Fruit fly (Drosophila melanogaster) whole organism, embryonic: ENCODE results near the gene pav.
A peak's percentile ranks its signal among the peaks of the same experiment; 100 is the strongest.

Source experiments
- Atf6 ChIP-seq: fragments of 200-800 bp; sonication (Bioruptor generic); IDR thresholded peaks from 2 replicates; pipeline ENCODE4 v1.3.6; 2022; ENCODE audit warnings: missing biosample characterization, missing genetic modification characterization
- CG10147 ChIP-seq: fragments of 200-800 bp; sonication (Bioruptor generic); optimal IDR thresholded peaks from 2 replicates; lab custom pipeline; 2019; ENCODE audit warnings: missing biosample characterization, mild to moderate bottlenecking, missing genetic modification characterization, moderate library complexity
- CG1024 ChIP-seq: fragments of 200-800 bp; sonication (Bioruptor generic); IDR thresholded peaks from 2 replicates; pipeline ENCODE4 v1.3.6; 2022; ENCODE audit warnings: missing biosample characterization, missing genetic modification characterization
- CG11560 ChIP-seq: fragments of 200-800 bp; sonication (Bioruptor generic); IDR thresholded peaks from 3 replicates; pipeline ENCODE4 v1.3.6; 2022; ENCODE audit warnings: missing biosample characterization, missing genetic modification characterization
- CG12659 ChIP-seq: fragments of 200-800 bp; sonication (Bioruptor generic); optimal IDR thresholded peaks from 3 replicates; lab custom pipeline; 2017; ENCODE audit warnings: mild to moderate bottlenecking, missing biosample characterization, missing genetic modification reagents, missing genetic modification characterization
- CG13894 ChIP-seq: fragments of 200-800 bp; sonication (Bioruptor generic); optimal IDR thresholded peaks from 3 replicates; lab custom pipeline; 2018; ENCODE audit warnings: missing biosample characterization, mild to moderate bottlenecking, missing genetic modification characterization, moderate library complexity
- CG14710 ChIP-seq: fragments of 200-800 bp; sonication (Bioruptor generic); optimal IDR thresholded peaks from 3 replicates; lab custom pipeline; 2019; ENCODE audit warnings: missing biosample characterization, mild to moderate bottlenecking, missing genetic modification characterization, moderate library complexity
- CG14965 ChIP-seq: fragments of 200-800 bp; sonication (Bioruptor generic); optimal IDR thresholded peaks from 2 replicates; lab custom pipeline; 2016; ENCODE audit warnings: missing biosample characterization, missing genetic modification characterization, borderline replicate concordance
- CG15269 ChIP-seq: fragments of 200-800 bp; sonication (Bioruptor generic); optimal IDR thresholded peaks from 2 replicates; lab custom pipeline; 2018; ENCODE audit warnings: missing biosample characterization, mild to moderate bottlenecking, missing genetic modification characterization, moderate library complexity
- CG16863 ChIP-seq: fragments of 200-800 bp; sonication (Bioruptor generic); optimal IDR thresholded peaks from 3 replicates; lab custom pipeline; 2016; ENCODE audit warnings: missing biosample characterization, missing genetic modification characterization
- CG18011 ChIP-seq: fragments of 200-800 bp; sonication (Bioruptor generic); optimal IDR thresholded peaks from 2 replicates; lab custom pipeline; 2017; ENCODE audit warnings: missing biosample characterization, missing genetic modification characterization, mild to moderate bottlenecking, moderate library complexity, missing genotype
- CG34224 ChIP-seq: fragments of 200-800 bp; sonication (Bioruptor generic); IDR thresholded peaks from 3 replicates; pipeline ENCODE4 v1.3.6; 2022; ENCODE audit warnings: missing biosample characterization, missing genetic modification characterization; ENCODE audit not compliant: partially characterized antibody
- CG6272 ChIP-seq: fragments of 200-800 bp; sonication (Bioruptor generic); IDR thresholded peaks from 2 replicates; pipeline ENCODE4 v1.3.6; 2022; ENCODE audit warnings: missing biosample characterization, missing genetic modification characterization
- CG7271 ChIP-seq: fragments of 200-800 bp; sonication (Bioruptor generic); optimal IDR thresholded peaks from 2 replicates; lab custom pipeline; 2018; ENCODE audit warnings: missing biosample characterization, mild to moderate bottlenecking, missing genetic modification characterization, moderate library complexity
- CG7372 ChIP-seq: fragments of 200-800 bp; sonication (Bioruptor generic); IDR thresholded peaks from 2 replicates; pipeline ENCODE4 v1.3.6; 2022; ENCODE audit warnings: missing biosample characterization, missing genetic modification characterization
- D19A ChIP-seq: fragments of 200-800 bp; optimal IDR thresholded peaks from 3 replicates; lab custom pipeline; 2019; ENCODE audit warnings: missing biosample characterization, mild to moderate bottlenecking, missing genetic modification characterization, moderate library complexity
- Dbx ChIP-seq: fragments of 200-800 bp; sonication (Bioruptor generic); IDR thresholded peaks from 3 replicates; pipeline ENCODE4 v1.3.6; 2022; ENCODE audit warnings: missing biosample characterization, missing genetic modification characterization
- Dip3 ChIP-seq: fragments of 200-800 bp; sonication (Bioruptor generic); optimal IDR thresholded peaks from 3 replicates; lab custom pipeline; 2016; ENCODE audit warnings: missing biosample characterization, missing genetic modification characterization
- E2f2 ChIP-seq: fragments of 200-800 bp; sonication (Bioruptor generic); IDR thresholded peaks from 2 replicates; pipeline ENCODE4 v1.3.6; 2022; ENCODE audit warnings: missing biosample characterization, missing genetic modification characterization
- Fer3 ChIP-seq: fragments of 200-800 bp; sonication (Bioruptor generic); optimal IDR thresholded peaks from 2 replicates; lab custom pipeline; 2018; ENCODE audit warnings: missing biosample characterization, mild to moderate bottlenecking, missing genetic modification characterization, moderate library complexity
- Hsf ChIP-seq: fragments of 200-800 bp; sonication (Bioruptor generic); optimal IDR thresholded peaks from 3 replicates; lab custom pipeline; 2016; ENCODE audit warnings: missing biosample characterization, missing genetic modification characterization
- Myb ChIP-seq: fragments of 200-800 bp; sonication (Bioruptor generic); optimal IDR thresholded peaks from 2 replicates; lab custom pipeline; 2016; ENCODE audit warnings: missing biosample characterization, missing genetic modification characterization
- PHDP ChIP-seq: fragments of 200-800 bp; sonication (Bioruptor generic); optimal IDR thresholded peaks from 3 replicates; lab custom pipeline; 2018; ENCODE audit warnings: missing biosample characterization, mild to moderate bottlenecking, missing genetic modification characterization, moderate library complexity
- Side ChIP-seq: fragments of 200-800 bp; sonication (Bioruptor generic); optimal IDR thresholded peaks from 2 replicates; lab custom pipeline; 2016; ENCODE audit warnings: missing biosample characterization, missing genetic modification characterization
- Spps ChIP-seq: fragments of 200-800 bp; sonication (Bioruptor generic); optimal IDR thresholded peaks from 2 replicates; lab custom pipeline; 2018; ENCODE audit warnings: missing biosample characterization, mild to moderate bottlenecking, missing genetic modification characterization
- Ssrp ChIP-seq: fragments of 200-800 bp; sonication (Bioruptor generic); optimal IDR thresholded peaks from 2 replicates; lab custom pipeline; 2018; ENCODE audit warnings: missing biosample characterization, mild to moderate bottlenecking, missing genetic modification characterization, moderate library complexity
- Trl ChIP-seq, 3 experiments: fragments of >200 bp in 2 of 3; fragments of 200-800 bp in 1 of 3; sonication (Bioruptor generic) in 1 of 3; optimal IDR thresholded peaks; 2 replicates in 1 of 3; 3 replicates in 2 of 3; lab custom pipeline; 2016 to 2017; ENCODE audit warnings: missing biosample characterization in 1 of 3, missing genetic modification characterization in 1 of 3
- ab ChIP-seq: fragments of 200-800 bp; sonication (Bioruptor generic); optimal IDR thresholded peaks from 2 replicates; lab custom pipeline; 2016; ENCODE audit warnings: missing biosample characterization, missing genetic modification characterization
- ac ChIP-seq: fragments of 200-800 bp; sonication (Bioruptor generic); optimal IDR thresholded peaks from 3 replicates; lab custom pipeline; 2017; ENCODE audit warnings: missing biosample characterization, mild to moderate bottlenecking, missing genetic modification characterization
- al ChIP-seq: fragments of 200-800 bp; sonication (Bioruptor generic); IDR thresholded peaks from 2 replicates; pipeline ENCODE4 v1.3.6; 2022; ENCODE audit warnings: missing biosample characterization, missing genetic modification characterization
- chinmo ChIP-seq: fragments of 200-800 bp; sonication (Bioruptor generic); IDR thresholded peaks from 4 replicates; pipeline ENCODE4 v1.3.6; 2022; ENCODE audit warnings: missing biosample characterization, missing genetic modification characterization; ENCODE audit not compliant: partially characterized antibody
- dan ChIP-seq: fragments of 200-800 bp; sonication (Bioruptor generic); IDR thresholded peaks from 2 replicates; pipeline ENCODE4 v1.3.6; 2022; ENCODE audit warnings: missing biosample characterization, missing genetic modification characterization
- gcm ChIP-seq: fragments of 200-800 bp; sonication (Bioruptor generic); optimal IDR thresholded peaks from 2 replicates; lab custom pipeline; 2019; ENCODE audit warnings: missing biosample characterization, mild to moderate bottlenecking, missing genetic modification characterization, moderate library complexity
- gcm2 ChIP-seq: fragments of 200-800 bp; sonication (Bioruptor generic); optimal IDR thresholded peaks from 2 replicates; lab custom pipeline; 2016; ENCODE audit warnings: missing biosample characterization, missing genetic modification characterization
- hb ChIP-seq: fragments of 200-800 bp; sonication (Bioruptor generic); IDR thresholded peaks from 3 replicates; pipeline ENCODE4 v1.3.6; 2022; ENCODE audit warnings: missing biosample characterization, missing genetic modification characterization; ENCODE audit not compliant: partially characterized antibody
- knrl ChIP-seq: fragments of 200-800 bp; sonication (Bioruptor generic); IDR thresholded peaks from 3 replicates; pipeline ENCODE4 v1.3.6; 2022; ENCODE audit warnings: missing biosample characterization, missing genetic modification characterization; ENCODE audit not compliant: partially characterized antibody
- mld ChIP-seq: fragments of 200-800 bp; sonication (Bioruptor generic); IDR thresholded peaks from 3 replicates; pipeline ENCODE4 v1.3.6; 2022; ENCODE audit warnings: missing biosample characterization, missing genetic modification characterization; ENCODE audit not compliant: partially characterized antibody
- otp ChIP-seq: fragments of 200-800 bp; sonication (Bioruptor generic); IDR thresholded peaks from 3 replicates; pipeline ENCODE4, ENCODE4 v1.3.6; 2022; ENCODE audit warnings: missing biosample characterization, missing genetic modification characterization
- p53 ChIP-seq: fragments of 200-800 bp; sonication (Bioruptor generic); optimal IDR thresholded peaks from 2 replicates; lab custom pipeline; 2016; ENCODE audit warnings: missing biosample characterization, missing genetic modification characterization
- pan ChIP-seq, 4 experiments: fragments of >200 bp in 3 of 4; fragments of 200-800 bp in 1 of 4; sonication (Bioruptor generic) in 1 of 4; optimal IDR thresholded peaks in 3 of 4; IDR thresholded peaks in 1 of 4; 2 replicates each; pipeline versions ENCODE4 v1.3.6 to Lab custom; 2017 to 2022; ENCODE audit warnings: missing biosample characterization in 2 of 4, missing genetic modification characterization in 2 of 4, mixed read lengths in 1 of 4
- schlank ChIP-seq: fragments of 200-800 bp; sonication (Bioruptor generic); optimal IDR thresholded peaks from 2 replicates; lab custom pipeline; 2018; ENCODE audit warnings: missing biosample characterization, mild to moderate bottlenecking, missing genetic modification characterization
- sim ChIP-seq: fragments of 200-800 bp; sonication (Bioruptor generic); IDR thresholded peaks from 2 replicates; pipeline ENCODE4 v1.3.6; 2022; ENCODE audit warnings: missing biosample characterization, missing genetic modification characterization
- sna ChIP-seq: fragments of 200-800 bp; sonication (Bioruptor generic); IDR thresholded peaks from 2 replicates; pipeline ENCODE4 v1.3.6; 2022; ENCODE audit warnings: missing biosample characterization, missing genetic modification characterization; ENCODE audit not compliant: partially characterized antibody
- so ChIP-seq: fragments of 200-800 bp; sonication (Bioruptor generic); IDR thresholded peaks from 3 replicates; pipeline ENCODE4 v1.3.6; 2022; ENCODE audit warnings: missing biosample characterization, missing genetic modification characterization
- sr ChIP-seq: fragments of 200-800 bp; sonication (Bioruptor generic); IDR thresholded peaks from 3 replicates; pipeline ENCODE4 v1.3.6; 2022; ENCODE audit warnings: missing biosample characterization, missing genetic modification characterization
- tio ChIP-seq: fragments of 200-800 bp; sonication (Bioruptor generic); optimal IDR thresholded peaks from 2 replicates; lab custom pipeline; 2017; ENCODE audit warnings: missing biosample characterization, missing genetic modification characterization, inconsistent platforms
- tll ChIP-seq, 2 experiments: fragments of 200-800 bp in 1 of 2; fragments of >200 bp in 1 of 2; sonication (Bioruptor generic) in 1 of 2; optimal IDR thresholded peaks; 2 replicates each; lab custom pipeline; 2017 to 2019; ENCODE audit warnings: missing biosample characterization in 2 of 2, missing genetic modification characterization in 2 of 2, mild to moderate bottlenecking in 1 of 2, moderate library complexity in 1 of 2
- toy ChIP-seq: fragments of 200-800 bp; sonication (Bioruptor generic); IDR thresholded peaks from 2 replicates; pipeline ENCODE4 v1.3.6; 2022; ENCODE audit warnings: missing biosample characterization, missing genetic modification characterization
- ttk ChIP-seq: fragments of 200-800 bp; sonication (Bioruptor generic); IDR thresholded peaks from 2 replicates; pipeline ENCODE4 v2.1.2; 2022; ENCODE audit warnings: missing biosample characterization, missing genetic modification characterization
- vfl ChIP-seq: fragments of 200-800 bp; sonication (Bioruptor generic); optimal IDR thresholded peaks from 2 replicates; lab custom pipeline; 2016; ENCODE audit warnings: missing biosample characterization, missing genetic modification characterization

The pav gene

DNA sequence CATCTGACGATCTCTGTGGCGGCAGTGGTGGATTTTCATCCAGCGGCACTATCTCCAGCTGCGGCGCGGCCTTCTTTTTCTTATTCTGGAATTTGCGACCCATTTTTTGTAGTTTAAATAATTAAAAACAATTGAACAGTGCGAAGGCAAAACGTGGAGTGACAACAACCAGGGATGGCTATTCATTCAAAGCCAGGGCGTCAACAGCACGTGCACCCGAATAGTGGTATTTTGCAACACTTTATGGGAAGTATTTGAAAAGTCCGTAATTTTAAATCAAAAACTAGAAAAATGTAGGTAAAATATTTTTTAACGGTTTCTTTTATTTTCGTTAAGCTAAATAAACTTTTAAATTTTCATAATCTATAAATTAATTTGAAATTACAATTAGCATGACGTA, 40.1 kb downstream of the pav start, which contains the start of gene CG11583 (continued):
- TF ChIP-seq otp (GFP tag; lab: Robert Waterston, UW) (no peak), CG15269 (tag; lab: Kevin White, UChicago) (no peak), al (GFP tag; lab: Robert Waterston, UW) (no peak), vfl (GFP tag; lab: Kevin White, UChicago) (peak; percentile 47), dan (no peak), Side (peak; percentile 55), CG18011 (GFP tag; lab: Kevin White, UChicago) (no peak), CG6272 (GFP tag; lab: Robert Waterston, UW) (no peak), sr (GFP tag; lab: Robert Waterston, UW) (no peak), schlank (tag; lab: Kevin White, UChicago) (no peak), D19A (tag; lab: Kevin White, UChicago) (no peak), gcm (GFP tag; lab: Kevin White, UChicago) (no peak), ab (no peak), CG13894 (tag; lab: Kevin White, UChicago) (no peak), CG10147 (GFP tag; lab: Kevin White, UChicago) (no peak), pan (optimal IDR thresholded peaks at IDR 0.05; lab: Kevin White, UChicago) (no peak), pan (GFP tag; optimal IDR thresholded peaks at IDR 0.05 in 1 of 2, IDR thresholded peaks at IDR 0.05 in 1 of 2) (peak in 1 of 2 experiments; percentile 17), Atf6 (GFP tag; lab: Robert Waterston, UW) (no peak), Dip3 (GFP tag; lab: Kevin White, UChicago) (peak; percentile 54), Myb (GFP tag; lab: Kevin White, UChicago) (peak; percentile 92), sim (GFP tag; lab: Robert Waterston, UW) (no peak), p53 (GFP tag; lab: Kevin White, UChicago) (peak; percentile 40), CG14965 (no peak), CG7271 (tag; lab: Kevin White, UChicago) (no peak), CG16863 (no peak), CG11560 (tag; lab: Robert Waterston, UW) (no peak), sna (GFP tag; lab: Robert Waterston, UW) (no peak), mld (no peak), Fer3 (tag; lab: Kevin White, UChicago) (no peak), so (no peak), CG14710 (tag; lab: Kevin White, UChicago) (peak; percentile 49), tll (GFP tag; optimal IDR thresholded peaks at IDR 0.05; lab: Kevin White, UChicago) (no peak), Spps (tag; lab: Kevin White, UChicago) (no peak)

DNA sequence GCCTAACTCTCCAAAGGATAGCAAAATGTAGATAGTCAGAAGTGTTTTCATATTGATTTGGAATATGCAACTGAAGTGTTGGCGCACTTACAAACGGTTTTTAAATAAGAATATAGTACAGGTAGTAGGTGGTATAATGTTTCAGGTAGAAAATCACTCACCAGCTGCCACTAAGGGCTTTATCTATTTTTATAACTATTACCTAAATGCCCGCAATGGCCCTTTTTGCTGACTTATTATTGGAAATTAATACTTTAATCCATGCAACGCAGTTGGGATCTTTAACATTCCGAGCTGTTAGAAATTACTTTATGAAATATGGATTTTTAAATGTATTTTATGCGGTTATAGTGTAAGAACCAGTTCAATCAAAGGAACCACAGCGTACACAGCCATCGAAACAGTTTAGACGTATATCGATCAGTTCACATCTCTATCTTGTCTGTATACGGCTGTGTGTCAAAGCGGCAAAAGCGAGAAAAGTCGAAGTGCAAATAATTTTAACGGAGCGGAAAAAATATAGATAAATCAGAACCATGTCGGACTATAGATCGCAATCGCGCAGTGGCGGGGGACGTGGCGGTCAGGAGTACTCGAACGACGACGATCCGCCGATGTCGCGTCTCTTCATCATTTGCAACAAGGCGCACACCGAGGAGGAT, 41.0 kb downstream of the pav start, which contains the start of the genes srw and CG1316:
TSS of gene srw (minus strand) at position 51 of the 662 bp plus-strand sequence.
TSS of gene CG1316 (plus strand) at position 424 of the 662 bp plus-strand sequence.
- peak; percentile 71 for TF ChIP-seq E2f2
- peak; percentile 0 for TF ChIP-seq CG12659 (GFP tag; lab: Kevin White, UChicago)
- no peak for TF ChIP-seq ttk (GFP tag; lab: Robert Waterston, UW)
- TF ChIP-seq toy (GFP tag; lab: Robert Waterston, UW), result no peak
- TF ChIP-seq Dbx (GFP tag; lab: Robert Waterston, UW), result no peak
- TF ChIP-seq gcm2 (GFP tag; lab: Kevin White, UChicago), result no peak
- no peak for TF ChIP-seq Ssrp (tag; lab: Kevin White, UChicago)
- no peak for TF ChIP-seq CG1024
- TF ChIP-seq Hsf (GFP tag; lab: Kevin White, UChicago), result no peak
- no peak for TF ChIP-seq chinmo
- TF ChIP-seq Trl (optimal IDR thresholded peaks at IDR 0.05; lab: Kevin White, UChicago), result no peak
- TF ChIP-seq Trl (GFP tag; optimal IDR thresholded peaks at IDR 0.05; lab: Kevin White, UChicago), result no peak
- no peak for TF ChIP-seq ac
- no peak for TF ChIP-seq CG7372 (GFP tag; lab: Robert Waterston, UW)
- TF ChIP-seq knrl, result peak; percentile 25; the same call in 1 of the 3 replicates
- no peak for TF ChIP-seq tio (GFP tag; lab: Kevin White, UChicago)
- peak; percentile 44; the same call in 1 of the 3 replicates for TF ChIP-seq CG34224 (GFP tag; lab: Robert Waterston, UW)
- no peak for TF ChIP-seq PHDP (tag; lab: Kevin White, UChicago)
- TF ChIP-seq hb (GFP tag; lab: Robert Waterston, UW), result no peak
